Fruit fly (Drosophila melanogaster): ENCODE measurements around the gene Tnpo.

dm6 chr3L:6234035-6234434, 40.8 kb downstream of the Tnpo start, which contains the start of gene CG42714:
- TF ChIP-seq Sin3A (optimal IDR thresholded peaks at IDR 0.05) (no peak), insv (optimal IDR thresholded peaks at IDR 0.05) (no peak), h (optimal IDR thresholded peaks at IDR 0.05) (no peak), psq (optimal IDR thresholded peaks at IDR 0.05) (no peak)
